Worm (Caenorhabditis elegans) whole organism, early embryonic: Measurements from ENCODE around the gene lit-1.

Experiments
- B0310.2 ChIP-seq: sonication (generic microtip); optimal IDR thresholded peaks from 2 replicates; lab custom pipeline; 2016; ENCODE audit warnings: mild to moderate bottlenecking, missing genetic modification characterization, missing compliant biosample characterization
- ama-1 ChIP-seq: fragments of 150-350 bp; optimal IDR thresholded peaks from 2 replicates; lab custom pipeline; 2014
- ceh-13 ChIP-seq: fragments of 200-800 bp; sonication (Bioruptor generic); optimal IDR thresholded peaks from 2 replicates; lab custom pipeline; 2018; ENCODE audit warnings: mild to moderate bottlenecking, missing genetic modification characterization, missing compliant biosample characterization
- ets-7 ChIP-seq: sonication (generic microtip); optimal IDR thresholded peaks from 2 replicates; lab custom pipeline; 2016; ENCODE audit warnings: missing genotype, missing genetic modification characterization, missing compliant biosample characterization
- flt-1 ChIP-seq: fragments of 200-800 bp; sonication (Bioruptor generic); IDR thresholded peaks from 2 replicates; pipeline ENCODE4 v1.3.6; 2022; ENCODE audit warnings: missing genetic modification characterization, missing compliant biosample characterization
- hnd-1 ChIP-seq: sonication (generic microtip); optimal IDR thresholded peaks from 2 replicates; lab custom pipeline; 2016; ENCODE audit warnings: missing genetic modification characterization, missing compliant biosample characterization
- pes-1 ChIP-seq: fragments of 200-800 bp; sonication (Bioruptor generic); IDR thresholded peaks from 2 replicates; pipeline ENCODE4 v1.3.6; 2022; ENCODE audit warnings: missing genetic modification reagents, missing genetic modification characterization, missing compliant biosample characterization
- sea-1 ChIP-seq: fragments of 200-800 bp; sonication (Bioruptor generic); conservative IDR thresholded peaks from 2 replicates; pipeline ENCODE4 v1.3.6; 2022; ENCODE audit warnings: missing genetic modification characterization, missing compliant biosample characterization
- tbx-11 ChIP-seq: fragments of 200-800 bp; sonication (Bioruptor generic); IDR thresholded peaks from 2 replicates; pipeline ENCODE4 v1.3.6; 2022; ENCODE audit warnings: missing genetic modification characterization, missing compliant biosample characterization
- tbx-37 ChIP-seq: fragments of 200-800 bp; sonication (Bioruptor generic); conservative IDR thresholded peaks from 2 replicates; pipeline ENCODE4 v1.3.6; 2022; ENCODE audit warnings: missing genetic modification reagents, missing genetic modification characterization, missing compliant biosample characterization
- tra-4 ChIP-seq: sonication (generic microtip); optimal IDR thresholded peaks from 2 replicates; lab custom pipeline; 2017; ENCODE audit warnings: missing genetic modification characterization, missing compliant biosample characterization

DNA sequence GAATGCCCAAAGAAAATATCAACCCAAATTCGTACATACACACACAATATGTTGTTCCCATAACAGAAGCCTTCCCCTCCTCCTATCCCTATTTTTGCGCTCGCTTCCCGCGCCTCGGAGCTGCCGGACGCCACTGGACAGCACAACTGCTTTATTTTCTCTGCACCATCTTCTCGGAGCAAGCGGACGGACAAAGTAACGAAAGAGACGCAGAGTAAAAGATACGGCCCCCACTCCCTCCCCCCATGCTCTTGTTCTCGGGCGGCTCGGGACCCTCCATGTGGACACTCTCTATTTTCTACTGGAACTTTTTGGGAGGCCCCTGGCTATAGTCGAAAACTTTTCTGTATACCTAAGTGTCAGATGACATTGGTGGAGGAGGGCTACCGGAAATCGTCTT, 4.0 kb upstream of the lit-1 start:
- no peak for TF ChIP-seq sea-1 (GFP tag; lab: Robert Waterston, UW)
- TF ChIP-seq B0310.2 (tag; lab: Kevin White, UChicago): no peak
- no peak for TF ChIP-seq tra-4 (tag; lab: Kevin White, UChicago)
- no peak for TF ChIP-seq ets-7 (tag; lab: Kevin White, UChicago)
- TF ChIP-seq ceh-13 (GFP tag; lab: Kevin White, UChicago): no peak
- no peak for TF ChIP-seq hnd-1
- TF ChIP-seq pes-1 (GFP tag; lab: Robert Waterston, UW): no peak
- TF ChIP-seq ama-1 (lab: Kevin White, UChicago): no peak
- TF ChIP-seq tbx-37 (GFP tag; lab: Robert Waterston, UW): no peak
- no peak for TF ChIP-seq flt-1
- no peak for TF ChIP-seq tbx-11 (GFP tag; lab: Robert Waterston, UW)
